Fruit fly (Drosophila melanogaster): ENCODE results near the gene CG18787.

Gene CG18787

DNA sequence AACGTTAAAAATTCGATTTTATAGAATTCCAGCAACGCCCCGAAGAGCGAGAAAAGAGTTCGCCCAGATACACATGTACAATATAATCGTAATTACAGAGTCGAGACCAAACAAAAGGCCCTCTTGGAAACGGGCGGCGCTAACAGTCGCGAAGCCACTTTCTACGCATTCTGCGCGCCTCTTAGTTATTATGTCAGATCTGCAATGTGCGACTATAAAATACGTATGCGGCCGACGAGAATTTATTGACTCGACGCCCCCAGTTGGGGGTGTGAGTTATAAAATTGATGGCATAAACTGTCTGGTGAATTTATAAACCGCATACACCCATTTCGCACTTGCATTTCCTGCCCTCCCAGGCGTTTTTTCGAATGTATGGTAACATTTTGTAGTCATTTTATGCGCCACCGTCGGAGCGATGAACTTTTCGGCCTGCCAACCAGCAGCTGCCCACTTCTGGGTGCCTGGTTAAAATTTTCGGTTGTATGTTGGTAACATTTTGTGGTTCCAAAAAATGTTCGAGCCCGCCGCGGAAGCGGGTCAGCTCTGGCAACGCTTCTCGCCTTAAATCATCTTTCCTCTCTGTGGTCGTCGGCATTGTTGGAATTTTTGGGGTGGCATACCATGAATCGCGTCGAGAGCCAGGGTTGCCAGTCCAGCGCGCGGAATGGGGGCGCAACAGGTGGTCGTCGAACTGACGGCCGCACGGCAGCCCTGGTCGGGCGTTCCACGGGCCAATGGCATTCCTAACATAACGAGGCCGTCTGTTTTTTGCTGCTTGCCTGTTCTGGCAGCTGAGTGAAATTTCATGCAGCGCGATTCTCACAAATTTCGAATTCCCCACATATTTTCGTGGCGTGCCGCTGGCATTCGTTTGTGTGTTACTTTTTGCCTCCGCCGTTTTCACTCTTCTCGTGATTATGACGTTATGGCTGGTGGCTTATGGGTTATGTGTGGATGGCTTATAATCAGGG is 12.8 kb upstream of the CG18787 start (continued):
- TF ChIP-seq Trl (optimal IDR thresholded peaks at IDR 0.05) = peak in 1 of 2 experiments; percentile 7
- TF ChIP-seq Trl (GFP tag; optimal IDR thresholded peaks at IDR 0.05) = peak; percentile 64
- TF ChIP-seq chm (GFP tag; IDR thresholded peaks at IDR 0.05) = no peak
- TF ChIP-seq Scr (GFP tag; IDR thresholded peaks at IDR 0.05; ENCODE audit: partially characterized antibody) = no peak
- peak; percentile 64 for TF ChIP-seq CTCF (GFP tag; optimal IDR thresholded peaks at IDR 0.05)
- TF ChIP-seq luna (GFP tag; optimal IDR thresholded peaks at IDR 0.05) = no peak
- TF ChIP-seq CG18011 (GFP tag; optimal IDR thresholded peaks at IDR 0.05) = peak; percentile 36
- TF ChIP-seq CG7987 (GFP tag; optimal IDR thresholded peaks at IDR 0.05) = peak; percentile 27
- TF ChIP-seq CG4360 (GFP tag; IDR thresholded peaks at IDR 0.05) = no peak
- TF ChIP-seq CG10959 (GFP tag; IDR thresholded peaks at IDR 0.05) = no peak
- TF ChIP-seq dysf (GFP tag; IDR thresholded peaks at IDR 0.05) = no peak
- no peak for TF ChIP-seq amos (GFP tag; IDR thresholded peaks at IDR 0.05; ENCODE audit: partially characterized antibody)
- TF ChIP-seq vnd (GFP tag; IDR thresholded peaks at IDR 0.05; ENCODE audit: partially characterized antibody) = no peak
- peak; percentile 88 for TF ChIP-seq nom (GFP tag; optimal IDR thresholded peaks at IDR 0.05)
- TF ChIP-seq fd96Cb (tag; optimal IDR thresholded peaks at IDR 0.05) = peak; percentile 26
- TF ChIP-seq MBD-R2 (GFP tag; IDR thresholded peaks at IDR 0.05) = no peak
- TF ChIP-seq CG9727 (GFP tag; optimal IDR thresholded peaks at IDR 0.05) = peak; percentile 62
- TF ChIP-seq pnt (GFP tag; optimal IDR thresholded peaks at IDR 0.05) = peak; percentile 71
- TF ChIP-seq CG14860 (GFP tag; IDR thresholded peaks at IDR 0.05; ENCODE audit: partially characterized antibody) = no peak
- no peak for TF ChIP-seq Oaz (GFP tag; IDR thresholded peaks at IDR 0.05)
- TF ChIP-seq dati (GFP tag; IDR thresholded peaks at IDR 0.05) = no peak
- peak; percentile 72 to 77 for TF ChIP-seq Hr51 (GFP tag; optimal IDR thresholded peaks at IDR 0.05)
- peak; percentile 85 for TF ChIP-seq Antp (GFP tag; optimal IDR thresholded peaks at IDR 0.05)
- TF ChIP-seq CG12071 (GFP tag; optimal IDR thresholded peaks at IDR 0.05) = peak; percentile 75
- peak; percentile 51 for TF ChIP-seq CG1792 (GFP tag; optimal IDR thresholded peaks at IDR 0.05)
- peak; percentile 58 for TF ChIP-seq Six4 (GFP tag; optimal IDR thresholded peaks at IDR 0.05)
- no peak for TF ChIP-seq H2.0 (GFP tag; IDR thresholded peaks at IDR 0.05)
- peak; percentile 48 for TF ChIP-seq CG10274 (GFP tag; optimal IDR thresholded peaks at IDR 0.05)
- TF ChIP-seq bbx (GFP tag; IDR thresholded peaks at IDR 0.05; ENCODE audit: partially characterized antibody) = no peak
- peak; percentile 97 for TF ChIP-seq sens (GFP tag)
- peak; percentile 97 for TF ChIP-seq run (tag; optimal IDR thresholded peaks at IDR 0.05)
- peak; percentile 80 for TF ChIP-seq CG6272 (GFP tag; IDR thresholded peaks at IDR 0.05)
- TF ChIP-seq Hr3 (GFP tag; optimal IDR thresholded peaks at IDR 0.05) = peak; percentile 36
- TF ChIP-seq CG15601 (tag; optimal IDR thresholded peaks at IDR 0.05) = peak; percentile 72
- no peak for TF ChIP-seq CG4282 (GFP tag; optimal IDR thresholded peaks at IDR 0.05)
- TF ChIP-seq fd102C (GFP tag; optimal IDR thresholded peaks at IDR 0.05) = peak; percentile 34
- peak; percentile 2 for TF ChIP-seq Atf3 (GFP tag; optimal IDR thresholded peaks at IDR 0.05)
- no peak for TF ChIP-seq sc (optimal IDR thresholded peaks at IDR 0.05)
- TF ChIP-seq sc (GFP tag; optimal IDR thresholded peaks at IDR 0.05) = no peak
- TF ChIP-seq CHES-1-like (GFP tag; optimal IDR thresholded peaks at IDR 0.05) = peak; percentile 91
- no peak for TF ChIP-seq grn (GFP tag; optimal IDR thresholded peaks at IDR 0.05)
- no peak for TF ChIP-seq Dip2 (GFP tag; IDR thresholded peaks at IDR 0.05)
- TF ChIP-seq CG8359 (GFP tag; optimal IDR thresholded peaks at IDR 0.05; ENCODE audit: borderline replicate concordance) = peak; percentile 35
- no peak for TF ChIP-seq so (GFP tag; IDR thresholded peaks at IDR 0.05)
- peak; percentile 25 for TF ChIP-seq twi (tag; optimal IDR thresholded peaks at IDR 0.05)
- peak; percentile 13 for TF ChIP-seq slou (GFP tag; optimal IDR thresholded peaks at IDR 0.05)
- TF ChIP-seq CG14014 (GFP tag; IDR thresholded peaks at IDR 0.05) = no peak
- no peak for TF ChIP-seq sim (GFP tag; IDR thresholded peaks at IDR 0.05)
- TF ChIP-seq lab (GFP tag; optimal IDR thresholded peaks at IDR 0.05) = peak; percentile 94
- no peak for TF ChIP-seq CG3726 (GFP tag; IDR thresholded peaks at IDR 0.05)

Measured in whole organism, embryonic.